Worm (Caenorhabditis elegans) whole organism, L3 larva: ENCODE results near the gene fkh-3.

ENCODE experiments used
- R02D3.7 ChIP-seq: fragments of 150-350 bp; optimal IDR thresholded peaks from 2 replicates; lab custom pipeline; 2014; ENCODE audit warnings: missing biosample characterization, missing genetic modification characterization
- aly-2 ChIP-seq: fragments of 150-350 bp; optimal IDR thresholded peaks from 2 replicates; lab custom pipeline; 2014; ENCODE audit warnings: missing biosample characterization, missing genetic modification characterization
- ama-1 ChIP-seq: fragments of 150-350 bp; optimal IDR thresholded peaks from 2 replicates; lab custom pipeline; 2018
- ceh-16 ChIP-seq: sonication (generic microtip); optimal IDR thresholded peaks from 2 replicates; lab custom pipeline; 2017; ENCODE audit warnings: missing biosample characterization, missing genetic modification characterization
- ceh-28 ChIP-seq: fragments of 150-350 bp; optimal IDR thresholded peaks from 2 replicates; lab custom pipeline; 2014; ENCODE audit warnings: missing biosample characterization, missing genetic modification reagents, missing genetic modification characterization
- ceh-82 ChIP-seq: fragments of 150-350 bp; optimal IDR thresholded peaks from 2 replicates; lab custom pipeline; 2014; ENCODE audit warnings: missing biosample characterization, missing genetic modification characterization
- egl-5 ChIP-seq: fragments of 150-350 bp; optimal IDR thresholded peaks from 2 replicates; lab custom pipeline; 2017; ENCODE audit warnings: missing biosample characterization, missing genetic modification reagents, missing genetic modification characterization, inconsistent platforms
- elt-1 ChIP-seq: fragments of 150-350 bp; optimal IDR thresholded peaks from 2 replicates; lab custom pipeline; 2014; ENCODE audit warnings: missing biosample characterization, missing genetic modification characterization
- elt-2 ChIP-seq: sonication (generic microtip); optimal IDR thresholded peaks from 2 replicates; lab custom pipeline; 2016; ENCODE audit warnings: missing genetic modification reagents, mild to moderate bottlenecking, missing genetic modification characterization, missing compliant biosample characterization
- elt-3 ChIP-seq, 3 experiments: fragments of 150-350 bp in 1 of 3; sonication (generic microtip) in 2 of 3; optimal IDR thresholded peaks; 2 replicates in 2 of 3; 4 replicates in 1 of 3; lab custom pipeline; 2014 to 2017; ENCODE audit warnings: missing biosample characterization in 3 of 3, missing genetic modification characterization in 3 of 3
- fos-1 ChIP-seq: fragments of 150-350 bp; optimal IDR thresholded peaks from 2 replicates; lab custom pipeline; 2014; ENCODE audit warnings: missing biosample characterization, missing genetic modification characterization
- hmg-11 ChIP-seq: sonication (generic microtip); optimal IDR thresholded peaks from 2 replicates; lab custom pipeline; 2016; ENCODE audit warnings: missing genetic modification characterization, missing compliant biosample characterization
- lin-15B ChIP-seq: fragments of 150-350 bp; optimal IDR thresholded peaks from 2 replicates; lab custom pipeline; 2014; ENCODE audit warnings: missing biosample characterization, missing genetic modification characterization
- mdl-1 ChIP-seq: fragments of 150-350 bp; optimal IDR thresholded peaks from 2 replicates; lab custom pipeline; 2014; ENCODE audit warnings: missing biosample characterization, missing genetic modification characterization
- nhr-11 ChIP-seq: fragments of 150-350 bp; optimal IDR thresholded peaks from 2 replicates; lab custom pipeline; 2014; ENCODE audit warnings: missing biosample characterization, missing genetic modification characterization
- nhr-12 ChIP-seq: fragments of 150-350 bp; optimal IDR thresholded peaks from 2 replicates; lab custom pipeline; 2014; ENCODE audit warnings: missing biosample characterization, missing genetic modification characterization
- nhr-23 ChIP-seq: fragments of 150-350 bp; optimal IDR thresholded peaks from 2 replicates; lab custom pipeline; 2014; ENCODE audit warnings: missing biosample characterization, missing genetic modification reagents, missing genetic modification characterization
- nhr-237 ChIP-seq: fragments of 150-350 bp; optimal IDR thresholded peaks from 2 replicates; lab custom pipeline; 2014; ENCODE audit warnings: missing biosample characterization, missing genetic modification characterization
- nhr-28 ChIP-seq: fragments of 150-350 bp; optimal IDR thresholded peaks from 2 replicates; lab custom pipeline; 2014; ENCODE audit warnings: missing biosample characterization, missing genetic modification characterization
- nhr-67 ChIP-seq: fragments of 150-350 bp; optimal IDR thresholded peaks from 2 replicates; lab custom pipeline; 2014; ENCODE audit warnings: missing biosample characterization, missing genetic modification characterization
- nhr-76 ChIP-seq: fragments of 150-350 bp; sonication (generic microtip); optimal IDR thresholded peaks from 5 replicates; lab custom pipeline; 2014; ENCODE audit warnings: missing biosample characterization, missing genetic modification characterization
- pha-4 ChIP-seq: fragments of 150-350 bp; optimal IDR thresholded peaks from 2 replicates; lab custom pipeline; 2014; ENCODE audit warnings: missing biosample characterization, missing genetic modification reagents, missing genetic modification characterization
- pqm-1 ChIP-seq: fragments of 150-350 bp; optimal IDR thresholded peaks from 2 replicates; lab custom pipeline; 2017; ENCODE audit warnings: missing biosample characterization, missing genetic modification characterization, inconsistent platforms
- skn-1 ChIP-seq: fragments of 150-350 bp; optimal IDR thresholded peaks from 2 replicates; lab custom pipeline; 2014; ENCODE audit warnings: missing biosample characterization, missing genetic modification characterization
- snpc-4 ChIP-seq: fragments of 150-350 bp; optimal IDR thresholded peaks from 2 replicates; lab custom pipeline; 2014; ENCODE audit warnings: missing biosample characterization, missing genetic modification characterization
- unc-39 ChIP-seq: sonication (generic microtip); optimal IDR thresholded peaks from 4 replicates; lab custom pipeline; 2017; ENCODE audit warnings: missing biosample characterization, missing genetic modification characterization

fkh-3 gene

DNA sequence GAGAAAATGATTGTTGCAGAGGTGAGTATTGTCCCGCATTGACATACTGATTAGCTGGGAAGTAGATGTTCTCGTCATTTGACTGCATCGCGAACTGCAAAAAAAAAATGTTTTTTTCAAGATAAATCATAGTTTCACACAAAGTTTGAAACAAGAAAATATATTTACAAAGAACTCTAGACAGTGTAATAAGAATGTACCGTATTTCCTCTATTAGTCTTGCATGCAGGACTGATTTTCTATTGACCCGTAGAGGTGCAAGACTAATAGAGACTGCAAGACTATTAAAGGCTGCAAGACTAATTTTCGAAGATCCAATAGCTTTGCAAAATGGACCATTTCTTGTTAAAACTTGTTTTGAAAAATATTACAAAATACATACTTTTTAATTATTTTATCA is at the start of gene fkh-3:
fkh-3 (minus strand) TSS at position 101 of the 400 bp plus-strand sequence.
- TF ChIP-seq pqm-1 (tag; lab: Kevin White, UChicago), result no peak
- no peak for TF ChIP-seq nhr-67 (tag; lab: Kevin White, UChicago)
- TF ChIP-seq nhr-11 (tag; lab: Kevin White, UChicago), result no peak
- no peak for TF ChIP-seq snpc-4 (tag; lab: Kevin White, UChicago)
- no peak for TF ChIP-seq ama-1 (lab: Kevin White, UChicago)

DNA sequence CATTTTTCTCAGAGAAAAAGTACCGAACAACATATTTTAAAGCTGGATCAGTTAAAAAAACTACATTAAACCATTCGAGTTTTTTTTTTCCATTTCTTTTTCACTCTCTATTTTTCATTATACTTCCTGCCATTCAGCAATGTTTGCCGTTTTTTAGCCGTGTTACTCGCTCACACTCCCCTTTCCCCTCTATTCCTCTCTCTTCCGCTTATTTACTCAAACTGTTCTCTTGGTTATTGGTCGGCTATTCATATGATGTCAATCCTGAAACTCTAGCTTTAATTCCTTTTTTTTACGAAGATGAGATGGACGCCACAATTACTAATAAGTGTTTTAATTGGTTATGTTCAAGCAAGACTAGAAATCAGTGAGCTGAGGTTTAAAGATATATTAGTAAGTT is 48.6 kb upstream of the fkh-3 start, which contains the start of gene tre-4:
tre-4 (plus strand) TSS at position 301 of the 400 bp plus-strand sequence.
- peak; percentile 61 for TF ChIP-seq pha-4
- TF ChIP-seq nhr-12, result no peak
- TF ChIP-seq mdl-1 (tag; lab: Kevin White, UChicago), result no peak

DNA sequence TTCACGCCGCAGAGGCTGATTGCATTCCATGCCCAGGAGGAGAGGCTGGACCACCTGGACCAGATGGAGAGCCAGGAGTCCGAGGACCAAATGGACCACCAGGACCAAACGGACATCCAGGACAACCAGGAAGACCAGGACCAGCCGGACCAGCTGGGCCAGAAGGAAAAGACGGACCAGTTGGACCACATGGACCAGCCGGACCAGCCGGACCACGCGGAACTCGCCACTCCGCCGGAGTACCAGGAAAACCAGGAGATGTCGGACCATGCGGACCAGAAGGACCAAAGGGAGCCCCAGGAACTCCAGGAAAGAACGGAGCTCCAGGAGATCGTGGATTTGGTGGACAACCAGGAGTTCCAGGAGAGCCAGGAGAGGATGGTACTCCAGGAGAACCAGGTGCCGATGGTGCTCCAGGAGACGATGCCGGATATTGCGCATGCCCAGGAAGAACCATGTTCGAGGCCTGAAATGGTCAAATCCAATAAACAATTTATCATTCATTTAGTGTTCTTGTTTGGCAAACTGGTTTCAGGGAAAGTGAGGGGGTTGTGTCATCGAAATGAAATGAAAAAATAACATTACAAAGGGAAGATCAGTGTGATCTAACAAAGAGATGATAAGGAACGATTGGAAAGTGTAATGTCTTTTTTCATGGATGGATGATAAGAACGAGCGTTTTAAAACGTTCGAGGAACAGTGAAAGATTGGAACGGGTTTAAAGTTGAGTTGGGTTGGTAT is 46.8 kb upstream of the fkh-3 start:
- TF ChIP-seq snpc-4 (tag; lab: Kevin White, UChicago) (no peak), elt-2 (tag; lab: Kevin White, UChicago) (peak; percentile 25), nhr-237 (no peak), pqm-1 (tag; lab: Kevin White, UChicago) (peak; percentile 4), ceh-16 (tag; lab: Kevin White, UChicago) (no peak), elt-3 (tag; optimal IDR thresholded peaks at IDR 0.05; lab: Kevin White, UChicago) (peak in 1 of 3 experiments; percentile 58), egl-5 (tag; lab: Kevin White, UChicago) (no peak), nhr-23 (tag; lab: Kevin White, UChicago) (no peak), ceh-28 (tag; lab: Kevin White, UChicago) (no peak), mdl-1 (tag; lab: Kevin White, UChicago) (no peak), skn-1 (no peak)

- no peak for TF ChIP-seq unc-39 (tag; lab: Kevin White, UChicago)
- TF ChIP-seq hmg-11 (tag; lab: Kevin White, UChicago), result no peak
- TF ChIP-seq nhr-12, result no peak
- TF ChIP-seq elt-3 (tag; optimal IDR thresholded peaks at IDR 0.05; lab: Kevin White, UChicago), result peak in 1 of 3 experiments; percentile 18
Measured at ce11 chrX:13469047-13469633, 45.9 kb upstream of the fkh-3 start, which contains the start of gene col-184. col-184 (plus strand) TSS chrX:13469455.

- TF ChIP-seq ceh-82 (tag; lab: Kevin White, UChicago) (no peak), aly-2 (tag; lab: Kevin White, UChicago) (no peak)
- TF ChIP-seq, all 47 proteins: peak for 0
Measured at ce11 chrX:13466926-13467866, 44.0 kb upstream of the fkh-3 start, which contains the start of gene col-183. col-183 (minus strand) TSS chrX:13467764.

ce11 chrX:13463793-13464192 is 40.6 kb upstream of the fkh-3 start, which contains the start of gene F02D10.2:
F02D10.2 (minus strand) TSS chrX:13463893.
- no peak for TF ChIP-seq nhr-11 (tag; lab: Kevin White, UChicago)
- no peak for TF ChIP-seq pha-4
- TF ChIP-seq elt-1 (tag; lab: Kevin White, UChicago), result no peak
- TF ChIP-seq ceh-16 (tag; lab: Kevin White, UChicago), result no peak
- no peak for TF ChIP-seq lin-15B (tag; lab: Kevin White, UChicago)
- TF ChIP-seq unc-39 (tag; lab: Kevin White, UChicago), result no peak

- TF ChIP-seq nhr-28 (no peak), nhr-76 (tag; lab: Kevin White, UChicago) (no peak), fos-1 (tag; lab: Kevin White, UChicago) (no peak), nhr-11 (tag; lab: Kevin White, UChicago) (no peak), R02D3.7 (tag; lab: Kevin White, UChicago) (no peak)
Measured at ce11 chrX:13462519-13462918, 39.3 kb upstream of the fkh-3 start, which contains the start of gene F02D10.3. F02D10.3 (minus strand) TSS chrX:13462619.
